Fruit fly (Drosophila melanogaster) whole organism, prepupa: ENCODE measurements around the gene Ucp4C.
A peak's percentile ranks its signal among the peaks of the same experiment; 100 is the strongest.

ENCODE experiments used
- Blimp-1 ChIP-seq: fragments of 200-800 bp; sonication (Bioruptor generic); optimal IDR thresholded peaks from 3 replicates; lab custom pipeline; 2017; ENCODE audit warnings: missing biosample characterization, missing genetic modification characterization, mild to moderate bottlenecking, moderate library complexity, missing genetic modification reagents
- CG10669 ChIP-seq: fragments of 200-800 bp; sonication (Bioruptor generic); optimal IDR thresholded peaks from 3 replicates; lab custom pipeline; 2018; ENCODE audit warnings: missing biosample characterization, mild to moderate bottlenecking, missing genetic modification characterization, moderate library complexity
- CG11762 ChIP-seq: fragments of 200-800 bp; sonication (Bioruptor generic); optimal IDR thresholded peaks from 3 replicates; lab custom pipeline; 2016; ENCODE audit warnings: missing biosample characterization, missing genetic modification characterization; ENCODE audit not compliant: insufficient read depth
- CG11902 ChIP-seq: fragments of 200-800 bp; sonication (Bioruptor generic); optimal IDR thresholded peaks from 3 replicates; lab custom pipeline; 2016; ENCODE audit warnings: missing biosample characterization, missing genetic modification characterization
- CG15336 ChIP-seq: fragments of 200-800 bp; sonication (Bioruptor generic); IDR thresholded peaks from 2 replicates; pipeline ENCODE4 v1.3.6; 2022; ENCODE audit warnings: missing biosample characterization, missing genetic modification characterization
- CG1621 ChIP-seq: fragments of 200-800 bp; sonication (Bioruptor generic); optimal IDR thresholded peaks from 3 replicates; lab custom pipeline; 2018; ENCODE audit warnings: missing biosample characterization, mild to moderate bottlenecking, missing genetic modification characterization
- CG3032 ChIP-seq: fragments of 200-800 bp; optimal IDR thresholded peaks from 2 replicates; lab custom pipeline; 2019; ENCODE audit warnings: missing biosample characterization, mild to moderate bottlenecking, missing genetic modification characterization, moderate library complexity
- CG31627 ChIP-seq: fragments of 200-800 bp; sonication (Bioruptor generic); optimal IDR thresholded peaks from 3 replicates; lab custom pipeline; 2016; ENCODE audit warnings: missing biosample characterization, missing genetic modification characterization
- CG32006 ChIP-seq: fragments of 200-800 bp; sonication (Bioruptor generic); optimal IDR thresholded peaks from 3 replicates; lab custom pipeline; 2017; ENCODE audit warnings: missing biosample characterization, mild to moderate bottlenecking, missing genetic modification characterization
- CG34406 ChIP-seq: fragments of 200-800 bp; sonication (Bioruptor generic); optimal IDR thresholded peaks from 3 replicates; lab custom pipeline; 2016; ENCODE audit warnings: missing biosample characterization, missing genetic modification characterization
- CG3919 ChIP-seq: fragments of 200-800 bp; sonication (Bioruptor generic); optimal IDR thresholded peaks from 3 replicates; lab custom pipeline; 2016; ENCODE audit warnings: missing biosample characterization, missing genetic modification characterization
- CG6163 ChIP-seq: fragments of 200-800 bp; sonication (Bioruptor generic); IDR thresholded peaks from 3 replicates; pipeline ENCODE4 v1.3.6; 2022; ENCODE audit warnings: missing biosample characterization, missing genetic modification characterization
- CG6276 ChIP-seq: fragments of 200-800 bp; sonication (Bioruptor generic); optimal IDR thresholded peaks from 2 replicates; lab custom pipeline; 2017; ENCODE audit warnings: missing biosample characterization, mild to moderate bottlenecking, missing genetic modification characterization
- CG6792 ChIP-seq: fragments of 200-800 bp; sonication (Bioruptor generic); optimal IDR thresholded peaks from 3 replicates; lab custom pipeline; 2016; ENCODE audit warnings: missing biosample characterization, missing genetic modification characterization
- CG7368 ChIP-seq: fragments of 200-800 bp; sonication (Bioruptor generic); optimal IDR thresholded peaks from 3 replicates; lab custom pipeline; 2016; ENCODE audit warnings: missing biosample characterization, missing genetic modification characterization
- CG8632 ChIP-seq: fragments of 200-800 bp; sonication (Bioruptor generic); optimal IDR thresholded peaks from 3 replicates; lab custom pipeline; 2016; ENCODE audit warnings: missing biosample characterization, missing genetic modification characterization
- CG9139 ChIP-seq: fragments of 200-800 bp; sonication (Bioruptor generic); optimal IDR thresholded peaks from 3 replicates; lab custom pipeline; 2017; ENCODE audit warnings: missing biosample characterization, mild to moderate bottlenecking, missing genetic modification characterization
- Eip78C ChIP-seq: fragments of 200-800 bp; sonication (Bioruptor generic); peaks from one replicate; lab custom pipeline; 2016; ENCODE audit warnings: missing biosample characterization, missing genetic modification characterization
- Eip93F ChIP-seq: fragments of 200-800 bp; sonication (Bioruptor generic); optimal IDR thresholded peaks from 2 replicates; lab custom pipeline; 2016; ENCODE audit warnings: missing biosample characterization, mild to moderate bottlenecking, missing genetic modification characterization
- Ets96B ChIP-seq: fragments of 200-800 bp; optimal IDR thresholded peaks from 2 replicates; lab custom pipeline; 2019; ENCODE audit warnings: missing biosample characterization, mild to moderate bottlenecking, missing genetic modification characterization, moderate library complexity
- Gug ChIP-seq: fragments of 200-800 bp; sonication (Bioruptor generic); IDR thresholded peaks from 2 replicates; pipeline ENCODE4 v1.3.6; 2022; ENCODE audit warnings: missing biosample characterization, missing genetic modification characterization
- Met ChIP-seq: fragments of 200-800 bp; sonication (Bioruptor generic); optimal IDR thresholded peaks from 3 replicates; lab custom pipeline; 2016; ENCODE audit warnings: missing biosample characterization, missing genetic modification characterization
- OdsH ChIP-seq: fragments of 200-800 bp; sonication (Bioruptor generic); optimal IDR thresholded peaks from 3 replicates; lab custom pipeline; 2016; ENCODE audit warnings: missing biosample characterization, missing genetic modification characterization
- Smox ChIP-seq: fragments of 200-800 bp; sonication (Bioruptor generic); optimal IDR thresholded peaks from 3 replicates; lab custom pipeline; 2016; ENCODE audit warnings: missing biosample characterization, missing genetic modification characterization
- Sox102F ChIP-seq: fragments of 200-800 bp; sonication (Bioruptor generic); optimal IDR thresholded peaks from 2 replicates; lab custom pipeline; 2016; ENCODE audit warnings: missing biosample characterization, mild to moderate bottlenecking, missing genetic modification characterization
- Sox14 ChIP-seq: fragments of 200-800 bp; sonication (Bioruptor generic); optimal IDR thresholded peaks from 3 replicates; lab custom pipeline; 2016; ENCODE audit warnings: missing biosample characterization, missing genetic modification characterization
- acj6 ChIP-seq: fragments of 200-800 bp; sonication (Bioruptor generic); optimal IDR thresholded peaks from 3 replicates; lab custom pipeline; 2016; ENCODE audit warnings: missing biosample characterization, missing genetic modification characterization
- cyc ChIP-seq: fragments of 200-800 bp; sonication (Bioruptor generic); optimal IDR thresholded peaks from 3 replicates; lab custom pipeline; 2016; ENCODE audit warnings: missing biosample characterization, missing genetic modification characterization
- dac ChIP-seq: fragments of 200-800 bp; sonication (Bioruptor generic); optimal IDR thresholded peaks from 2 replicates; lab custom pipeline; 2017; ENCODE audit warnings: missing biosample characterization, mild to moderate bottlenecking, missing genetic modification characterization
- dsx ChIP-seq: fragments of 200-800 bp; optimal IDR thresholded peaks from 3 replicates; lab custom pipeline; 2019; ENCODE audit warnings: missing biosample characterization, mild to moderate bottlenecking, missing genetic modification characterization, moderate library complexity; ENCODE audit not compliant: poor library complexity, severe bottlenecking
- eg ChIP-seq: fragments of 200-800 bp; sonication (Bioruptor generic); IDR thresholded peaks from 3 replicates; pipeline ENCODE4 v1.3.6; 2022; ENCODE audit warnings: missing biosample characterization, missing genetic modification characterization
- esn ChIP-seq: fragments of 200-800 bp; sonication (Bioruptor generic); optimal IDR thresholded peaks from 2 replicates; lab custom pipeline; 2016; ENCODE audit warnings: missing biosample characterization, mild to moderate bottlenecking, missing genetic modification characterization, moderate library complexity
- fd59A ChIP-seq: fragments of 200-800 bp; sonication (Bioruptor generic); optimal IDR thresholded peaks from 2 replicates; lab custom pipeline; 2017; ENCODE audit warnings: missing biosample characterization, mild to moderate bottlenecking, missing genetic modification characterization, missing genetic modification reagents
- fd85E ChIP-seq: fragments of 200-800 bp; sonication (Bioruptor generic); optimal IDR thresholded peaks from 3 replicates; lab custom pipeline; 2016; ENCODE audit warnings: missing biosample characterization, missing genetic modification characterization
- fkh ChIP-seq: fragments of 200-800 bp; sonication (Bioruptor generic); optimal IDR thresholded peaks from 3 replicates; lab custom pipeline; 2017; ENCODE audit warnings: missing biosample characterization, mild to moderate bottlenecking, missing genetic modification characterization, moderate library complexity
- net ChIP-seq: fragments of 200-800 bp; sonication (Bioruptor generic); optimal IDR thresholded peaks from 3 replicates; lab custom pipeline; 2016; ENCODE audit warnings: missing biosample characterization, missing genetic modification characterization
- pdm3 ChIP-seq: fragments of 200-800 bp; sonication (Bioruptor generic); optimal IDR thresholded peaks from 3 replicates; lab custom pipeline; 2016; ENCODE audit warnings: missing biosample characterization, missing genetic modification characterization
- salr ChIP-seq, 2 experiments: fragments of 200-800 bp; sonication (Bioruptor generic); optimal IDR thresholded peaks; 3 replicates each; lab custom pipeline; 2016 to 2018; ENCODE audit warnings: missing biosample characterization in 2 of 2, missing genetic modification characterization in 2 of 2, mild to moderate bottlenecking in 1 of 2
- spab ChIP-seq: fragments of 200-800 bp; sonication (Bioruptor generic); optimal IDR thresholded peaks from 2 replicates; lab custom pipeline; 2017; ENCODE audit warnings: missing biosample characterization, mild to moderate bottlenecking, missing genetic modification characterization, missing genetic modification reagents
- ss ChIP-seq, 2 experiments: fragments of 200-800 bp; sonication (Bioruptor generic); optimal IDR thresholded peaks; 2 replicates in 1 of 2; 3 replicates in 1 of 2; lab custom pipeline; 2017 to 2018; ENCODE audit warnings: mild to moderate bottlenecking in 2 of 2, missing biosample characterization in 2 of 2, missing genetic modification characterization in 2 of 2, moderate library complexity in 1 of 2
- svp ChIP-seq: fragments of 200-800 bp; sonication (Bioruptor generic); peaks from one replicate; lab custom pipeline; 2016; ENCODE audit warnings: missing biosample characterization, missing genetic modification characterization

The Ucp4C gene

DNA sequence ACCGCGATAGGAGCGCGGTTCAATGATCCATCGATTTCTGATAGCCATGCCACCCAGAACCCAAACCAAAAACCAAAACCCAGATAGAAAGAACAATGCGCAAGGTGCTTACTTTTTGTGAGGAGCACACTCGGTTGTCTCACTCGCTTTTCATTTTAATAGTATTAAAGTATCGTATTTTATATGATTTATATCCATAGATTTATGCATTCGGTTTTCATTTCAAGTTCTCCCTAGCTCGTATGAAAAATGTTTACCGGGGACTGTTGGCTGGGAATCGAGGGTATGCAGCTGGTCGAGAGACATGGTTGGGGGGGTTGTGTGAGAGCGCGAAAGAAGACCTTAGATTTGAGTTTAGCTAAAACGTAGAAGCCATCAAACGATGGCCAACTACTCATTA lies 3.6 kb downstream of the Ucp4C start (continued):
- TF ChIP-seq CG11902 (GFP tag; lab: Kevin White, UChicago) (no peak), Met (peak; percentile 34), eg (no peak), net (GFP tag; lab: Kevin White, UChicago) (no peak), CG1621 (tag; lab: Kevin White, UChicago) (no peak), Eip93F (GFP tag; lab: Kevin White, UChicago) (no peak), Sox102F (GFP tag; lab: Kevin White, UChicago) (peak; percentile 14), CG6276 (GFP tag; lab: Kevin White, UChicago) (no peak), Sox14 (GFP tag; lab: Kevin White, UChicago) (peak; percentile 23), pdm3 (GFP tag; lab: Kevin White, UChicago) (no peak), Ets96B (no peak), CG32006 (GFP tag; lab: Kevin White, UChicago) (no peak), CG8632 (GFP tag; lab: Kevin White, UChicago) (no peak), salr (GFP tag; optimal IDR thresholded peaks at IDR 0.05; lab: Kevin White, UChicago) (no peak), CG6163 (no peak), CG9139 (GFP tag; lab: Kevin White, UChicago) (no peak), esn (peak; percentile 57), fkh (GFP tag; lab: Kevin White, UChicago) (no peak), Gug (GFP tag; lab: Robert Waterston, UW) (no peak), Blimp-1 (no peak), CG15336 (GFP tag; lab: Robert Waterston, UW) (peak; percentile 36; the same call in 1 of the 2 replicates), OdsH (GFP tag; lab: Kevin White, UChicago) (no peak)

dm6 chr2L:5972588-5973236 lies 4.3 kb downstream of the Ucp4C start:
- peak; percentile 39 for TF ChIP-seq Eip78C (GFP tag; lab: Kevin White, UChicago)
- TF ChIP-seq CG34406 (GFP tag; lab: Kevin White, UChicago), result no peak
- TF ChIP-seq net (GFP tag; lab: Kevin White, UChicago), result no peak

dm6 chr2L:5974122-5974521 lies 5.8 kb downstream of the Ucp4C start:
- TF ChIP-seq cyc (GFP tag; lab: Kevin White, UChicago) (no peak), ss (GFP tag; optimal IDR thresholded peaks at IDR 0.05; lab: Kevin White, UChicago) (peak in 1 of 2 experiments; percentile 16), Smox (GFP tag; lab: Kevin White, UChicago) (no peak), Eip78C (GFP tag; lab: Kevin White, UChicago) (peak; percentile 56), CG6276 (GFP tag; lab: Kevin White, UChicago) (no peak), CG11902 (GFP tag; lab: Kevin White, UChicago) (no peak), acj6 (GFP tag; lab: Kevin White, UChicago) (no peak), CG11762 (no peak), dsx (GFP tag; lab: Kevin White, UChicago) (no peak), dac (no peak), CG7368 (GFP tag; lab: Kevin White, UChicago) (no peak), CG31627 (GFP tag; lab: Kevin White, UChicago) (no peak), CG3032 (tag; lab: Kevin White, UChicago) (no peak), fd59A (GFP tag; lab: Kevin White, UChicago) (no peak), CG9139 (GFP tag; lab: Kevin White, UChicago) (no peak), salr (GFP tag; optimal IDR thresholded peaks at IDR 0.05; lab: Kevin White, UChicago) (no peak), Blimp-1 (no peak), svp (GFP tag; lab: Kevin White, UChicago) (peak; percentile 85), CG6163 (no peak), CG10669 (GFP tag; lab: Kevin White, UChicago) (no peak), spab (GFP tag; lab: Kevin White, UChicago) (peak; percentile 6), CG6792 (GFP tag; lab: Kevin White, UChicago) (no peak), fkh (GFP tag; lab: Kevin White, UChicago) (peak; percentile 95), fd85E (GFP tag; lab: Kevin White, UChicago) (no peak), CG3919 (no peak), Sox102F (GFP tag; lab: Kevin White, UChicago) (no peak)
- TF ChIP-seq, all 60 proteins: peak for 5
